Fruit fly (Drosophila melanogaster) whole organism, embryonic: ENCODE results near the gene psh.

Experiments
- B-H2 ChIP-seq: fragments of 200-800 bp; sonication (Bioruptor generic); optimal IDR thresholded peaks from 2 replicates; lab custom pipeline; 2018; ENCODE audit warnings: missing biosample characterization, mild to moderate bottlenecking, missing genetic modification characterization
- Blimp-1 ChIP-seq: fragments of 200-800 bp; sonication (Bioruptor generic); optimal IDR thresholded peaks from 3 replicates; lab custom pipeline; 2018; ENCODE audit warnings: missing biosample characterization, missing genetic modification characterization, mild to moderate bottlenecking, moderate library complexity, missing genetic modification reagents
- CG10267 ChIP-seq: fragments of 200-800 bp; sonication (Bioruptor generic); optimal IDR thresholded peaks from 2 replicates; lab custom pipeline; 2018; ENCODE audit warnings: missing biosample characterization, mild to moderate bottlenecking, missing genetic modification characterization, moderate library complexity
- CG10462 ChIP-seq: fragments of 200-800 bp; sonication (Bioruptor generic); optimal IDR thresholded peaks from 2 replicates; lab custom pipeline; 2016; ENCODE audit warnings: missing biosample characterization, missing genetic modification characterization
- CG10959 ChIP-seq: fragments of 200-800 bp; sonication (Bioruptor generic); IDR thresholded peaks from 2 replicates; pipeline ENCODE4 v1.3.6; 2022; ENCODE audit warnings: missing biosample characterization, missing genetic modification characterization
- CG12071 ChIP-seq: fragments of 200-800 bp; sonication (Bioruptor generic); optimal IDR thresholded peaks from 3 replicates; lab custom pipeline; 2018; ENCODE audit warnings: missing biosample characterization, mild to moderate bottlenecking, missing genetic modification characterization
- CG13624 ChIP-seq: fragments of 200-800 bp; sonication (Bioruptor generic); optimal IDR thresholded peaks from 2 replicates; lab custom pipeline; 2016; ENCODE audit warnings: missing biosample characterization, missing genetic modification characterization
- CG18599 ChIP-seq: fragments of 200-800 bp; sonication (Bioruptor generic); optimal IDR thresholded peaks from 3 replicates; lab custom pipeline; 2017; ENCODE audit warnings: missing biosample characterization, missing genetic modification characterization, mild to moderate bottlenecking, moderate library complexity, missing genetic modification reagents
- CG2120 ChIP-seq: fragments of 200-800 bp; sonication (Bioruptor generic); optimal IDR thresholded peaks from 3 replicates; lab custom pipeline; 2016; ENCODE audit warnings: missing biosample characterization, missing genetic modification characterization
- CG2678 ChIP-seq: fragments of 200-800 bp; sonication (Bioruptor generic); optimal IDR thresholded peaks from 3 replicates; lab custom pipeline; 2019; ENCODE audit warnings: missing biosample characterization, mild to moderate bottlenecking, missing genetic modification characterization, moderate library complexity
- CG31441 ChIP-seq: fragments of 200-800 bp; sonication (Bioruptor generic); IDR thresholded peaks from 2 replicates; pipeline ENCODE4 v1.3.6; 2022; ENCODE audit warnings: missing biosample characterization, missing genetic modification characterization
- CG32532 ChIP-seq: fragments of 200-800 bp; sonication (Bioruptor generic); IDR thresholded peaks from 2 replicates; pipeline ENCODE4 v1.3.6; 2022; ENCODE audit warnings: missing biosample characterization, missing genetic modification characterization
- CG33557 ChIP-seq: fragments of 200-800 bp; sonication (Bioruptor generic); optimal IDR thresholded peaks from 2 replicates; lab custom pipeline; 2019; ENCODE audit warnings: missing biosample characterization, mild to moderate bottlenecking, missing genetic modification characterization, moderate library complexity
- CG34224 ChIP-seq: fragments of 200-800 bp; sonication (Bioruptor generic); IDR thresholded peaks from 3 replicates; pipeline ENCODE4 v1.3.6; 2022; ENCODE audit warnings: missing biosample characterization, missing genetic modification characterization; ENCODE audit not compliant: partially characterized antibody
- CG3726 ChIP-seq: fragments of 200-800 bp; sonication (Bioruptor generic); IDR thresholded peaks from 3 replicates; pipeline ENCODE4, ENCODE4 v1.3.6; 2022; ENCODE audit warnings: missing biosample characterization, missing genetic modification characterization
- CG3847 ChIP-seq: fragments of 200-800 bp; sonication (Bioruptor generic); IDR thresholded peaks from 2 replicates; pipeline ENCODE4 v1.3.6; 2022; ENCODE audit warnings: missing biosample characterization, missing genetic modification characterization
- CG7928 ChIP-seq: fragments of 200-800 bp; sonication (Bioruptor generic); optimal IDR thresholded peaks from 2 replicates; lab custom pipeline; 2017; ENCODE audit warnings: missing biosample characterization, mild to moderate bottlenecking, missing genetic modification characterization
- D19B ChIP-seq: fragments of 200-800 bp; sonication (Bioruptor generic); optimal IDR thresholded peaks from 2 replicates; lab custom pipeline; 2017; ENCODE audit warnings: missing biosample characterization, mild to moderate bottlenecking, missing genetic modification characterization
- Deaf1 ChIP-seq: fragments of 200-800 bp; optimal IDR thresholded peaks from 3 replicates; lab custom pipeline; 2019; ENCODE audit warnings: missing biosample characterization, mild to moderate bottlenecking, missing genetic modification characterization, moderate library complexity
- Dfd ChIP-seq, 2 experiments: fragments of >200 bp; optimal IDR thresholded peaks; 2 replicates each; lab custom pipeline; 2017; ENCODE audit warnings: missing biosample characterization in 2 of 2, missing genetic modification characterization in 2 of 2
- E2f2 ChIP-seq: fragments of 200-800 bp; sonication (Bioruptor generic); IDR thresholded peaks from 2 replicates; pipeline ENCODE4 v1.3.6; 2022; ENCODE audit warnings: missing biosample characterization, missing genetic modification characterization
- H2.0 ChIP-seq: fragments of 200-800 bp; sonication (Bioruptor generic); IDR thresholded peaks from 2 replicates; pipeline ENCODE4 v1.3.6; 2022; ENCODE audit warnings: missing biosample characterization, missing genetic modification characterization
- Meics ChIP-seq: fragments of 200-800 bp; sonication (Bioruptor generic); optimal IDR thresholded peaks from 2 replicates; lab custom pipeline; 2017; ENCODE audit warnings: missing biosample characterization, mild to moderate bottlenecking, missing genetic modification characterization
- Mrtf ChIP-seq: fragments of 200-800 bp; sonication (Bioruptor generic); IDR thresholded peaks from 3 replicates; pipeline ENCODE4 v1.3.6; 2022; ENCODE audit warnings: missing biosample characterization, missing genetic modification characterization
- Ptx1 ChIP-seq: fragments of 200-800 bp; sonication (Bioruptor generic); IDR thresholded peaks from 2 replicates; pipeline ENCODE4 v1.3.6; 2022; ENCODE audit warnings: missing biosample characterization, missing genetic modification characterization
- Six4 ChIP-seq: fragments of 200-800 bp; sonication (Bioruptor generic); optimal IDR thresholded peaks from 2 replicates; lab custom pipeline; 2016; ENCODE audit warnings: missing biosample characterization, missing genetic modification characterization
- Sox102F ChIP-seq: fragments of 200-800 bp; sonication (Bioruptor generic); optimal IDR thresholded peaks from 2 replicates; lab custom pipeline; 2018; ENCODE audit warnings: missing biosample characterization, mild to moderate bottlenecking, missing genetic modification characterization, moderate library complexity
- Taf1 ChIP-seq: fragments of 200-800 bp; sonication (Bioruptor generic); IDR thresholded peaks from 2 replicates; pipeline ENCODE4 v1.3.6; 2022; ENCODE audit warnings: missing biosample characterization, missing genetic modification characterization
- Usf ChIP-seq: fragments of 200-800 bp; sonication (Bioruptor generic); optimal IDR thresholded peaks from 2 replicates; lab custom pipeline; 2017; ENCODE audit warnings: missing genotype, missing biosample characterization, missing genetic modification characterization
- Xbp1 ChIP-seq: fragments of 200-800 bp; sonication (Bioruptor generic); optimal IDR thresholded peaks from 3 replicates; lab custom pipeline; 2016; ENCODE audit warnings: missing biosample characterization, mild to moderate bottlenecking, missing genetic modification characterization
- al ChIP-seq: fragments of 200-800 bp; sonication (Bioruptor generic); IDR thresholded peaks from 2 replicates; pipeline ENCODE4 v1.3.6; 2022; ENCODE audit warnings: missing biosample characterization, missing genetic modification characterization
- ci ChIP-seq: fragments of 200-800 bp; sonication (Bioruptor generic); IDR thresholded peaks from 3 replicates; pipeline ENCODE4 v1.3.6; 2022; ENCODE audit warnings: missing biosample characterization, missing genetic modification characterization
- crp ChIP-seq, 2 experiments: fragments of 200-800 bp; sonication (Bioruptor generic); optimal IDR thresholded peaks; 2 replicates in 1 of 2; 3 replicates in 1 of 2; lab custom pipeline; 2017; ENCODE audit warnings: missing biosample characterization in 2 of 2, missing genetic modification characterization in 2 of 2, mild to moderate bottlenecking in 1 of 2, moderate library complexity in 1 of 2
- dmrt99B ChIP-seq: fragments of 200-800 bp; sonication (Bioruptor generic); optimal IDR thresholded peaks from 2 replicates; lab custom pipeline; 2018; ENCODE audit warnings: missing biosample characterization, mild to moderate bottlenecking, missing genetic modification characterization, moderate library complexity
- gem ChIP-seq: fragments of 200-800 bp; sonication (Bioruptor generic); optimal IDR thresholded peaks from 2 replicates; lab custom pipeline; 2019; ENCODE audit warnings: missing biosample characterization, mild to moderate bottlenecking, missing genetic modification characterization, moderate library complexity
- lbe ChIP-seq: fragments of 200-800 bp; sonication (Bioruptor generic); optimal IDR thresholded peaks from 2 replicates; lab custom pipeline; 2016; ENCODE audit warnings: missing biosample characterization, mild to moderate bottlenecking, missing genetic modification characterization
- nmo ChIP-seq: fragments of 200-800 bp; sonication (Bioruptor generic); optimal IDR thresholded peaks from 2 replicates; lab custom pipeline; 2018; ENCODE audit warnings: missing biosample characterization, mild to moderate bottlenecking, missing genetic modification characterization, moderate library complexity
- peb ChIP-seq: fragments of 200-800 bp; sonication (Bioruptor generic); IDR thresholded peaks from 2 replicates; pipeline ENCODE4 v1.3.6; 2022; ENCODE audit warnings: missing biosample characterization, missing genetic modification characterization
- psq ChIP-seq: fragments of 200-800 bp; sonication (Bioruptor generic); optimal IDR thresholded peaks from 2 replicates; lab custom pipeline; 2017; ENCODE audit warnings: missing biosample characterization, missing genetic modification characterization
- pzg ChIP-seq: fragments of 200-800 bp; sonication (Bioruptor generic); optimal IDR thresholded peaks from 3 replicates; lab custom pipeline; 2018; ENCODE audit warnings: missing biosample characterization, mild to moderate bottlenecking, missing genetic modification characterization, moderate library complexity
- scrt ChIP-seq: fragments of 200-800 bp; sonication (Bioruptor generic); optimal IDR thresholded peaks from 2 replicates; lab custom pipeline; 2018; ENCODE audit warnings: missing biosample characterization, mild to moderate bottlenecking, missing genetic modification characterization, moderate library complexity
- sima ChIP-seq: fragments of 200-800 bp; sonication (Bioruptor generic); optimal IDR thresholded peaks from 2 replicates; lab custom pipeline; 2016; ENCODE audit warnings: missing biosample characterization, missing genetic modification characterization
- twi ChIP-seq: fragments of 200-800 bp; optimal IDR thresholded peaks from 2 replicates; lab custom pipeline; 2019; ENCODE audit warnings: missing biosample characterization, mild to moderate bottlenecking, missing genetic modification characterization, moderate library complexity
- unc-4 ChIP-seq: fragments of 200-800 bp; sonication (Bioruptor generic); IDR thresholded peaks from 2 replicates; pipeline ENCODE4 v1.3.6; 2022; ENCODE audit warnings: missing biosample characterization, missing genetic modification characterization; ENCODE audit not compliant: partially characterized antibody
- unpg ChIP-seq: fragments of 200-800 bp; sonication (Bioruptor generic); optimal IDR thresholded peaks from 3 replicates; lab custom pipeline; 2018; ENCODE audit warnings: missing biosample characterization, mild to moderate bottlenecking, missing genetic modification characterization, moderate library complexity
- vvl ChIP-seq: fragments of 200-800 bp; sonication (Bioruptor generic); IDR thresholded peaks from 2 replicates; pipeline ENCODE4 v1.3.6; 2022; ENCODE audit warnings: missing biosample characterization, missing genetic modification characterization

The psh gene

DNA sequence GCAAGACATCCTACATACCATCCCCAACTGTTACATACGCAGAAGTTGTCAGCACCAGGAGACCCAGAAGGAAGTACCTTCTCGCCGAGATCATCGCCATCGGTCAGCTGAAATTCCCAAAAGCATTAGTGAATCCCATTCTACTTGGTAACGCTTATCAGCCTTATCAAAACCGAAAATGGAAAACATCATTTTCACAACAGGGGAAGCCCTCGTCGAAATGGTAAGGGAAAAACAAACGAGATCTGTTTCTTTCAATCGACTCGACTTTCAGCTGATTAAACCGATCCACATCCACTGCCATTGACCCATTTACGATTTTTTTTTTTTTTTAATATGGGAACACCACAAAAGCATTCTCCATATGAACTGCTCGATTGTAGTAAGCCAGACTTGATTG lies 4.2 kb downstream of the psh start:
- no peak for TF ChIP-seq CG33557 (GFP tag; lab: Kevin White, UChicago)
- TF ChIP-seq sima, result no peak
- TF ChIP-seq peb (GFP tag; lab: Robert Waterston, UW), result no peak
- TF ChIP-seq CG13624 (GFP tag; lab: Kevin White, UChicago), result no peak
- no peak for TF ChIP-seq vvl
- TF ChIP-seq lbe, result no peak
- TF ChIP-seq unc-4 (GFP tag; lab: Robert Waterston, UW), result no peak

DNA sequence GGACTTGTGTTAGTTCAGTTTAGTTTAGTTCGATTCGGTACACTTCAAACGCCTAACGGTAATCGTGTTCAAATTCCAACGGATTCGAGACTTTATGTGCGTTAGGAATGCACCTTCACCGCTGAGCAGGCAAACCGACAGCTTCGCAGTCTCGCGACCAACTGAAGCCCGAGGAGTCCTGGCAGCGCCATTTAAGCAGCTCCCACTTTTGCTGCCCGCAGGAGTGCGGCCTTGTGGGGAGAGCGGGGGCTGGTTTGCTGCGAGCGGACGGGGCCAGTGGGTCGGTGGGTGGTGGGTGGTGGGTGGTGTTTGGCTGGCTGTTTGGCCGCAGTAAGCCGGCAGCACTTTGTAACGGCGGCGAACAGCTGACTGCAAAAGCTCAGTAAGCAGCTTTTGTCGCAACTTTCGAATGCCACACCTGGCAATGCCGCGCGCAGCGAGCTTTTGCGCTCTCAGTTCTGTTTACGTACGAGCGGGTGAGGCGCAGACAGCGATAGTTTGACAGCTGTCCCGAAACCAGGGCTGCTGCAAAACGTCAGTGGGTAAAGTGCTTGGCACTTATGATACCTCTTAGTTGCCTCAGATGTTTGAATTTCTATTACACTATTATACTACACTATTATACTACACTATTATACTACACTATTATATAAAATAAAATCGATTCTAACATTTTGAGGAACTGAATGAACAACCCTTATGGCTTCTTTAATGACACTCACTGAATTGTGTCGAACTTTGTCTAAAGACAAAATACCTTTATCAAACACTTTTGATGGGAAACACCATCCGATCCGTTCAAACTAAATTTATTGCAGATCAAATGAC lies 7.2 kb downstream of the psh start, which contains the start of gene CG32547:
Gene CG32547 (minus strand): TSS at position 181 of the 828 bp plus-strand sequence.
- TF ChIP-seq Six4, result no peak
- peak; percentile 90 for TF ChIP-seq CG7928 (GFP tag; lab: Kevin White, UChicago)
- peak; percentile 13 for TF ChIP-seq Meics (GFP tag; lab: Kevin White, UChicago)
- TF ChIP-seq CG34224 (GFP tag; lab: Robert Waterston, UW), result peak; percentile 51; the same call in 2 of the 3 replicates
- peak; percentile 18 for TF ChIP-seq Xbp1 (GFP tag; lab: Kevin White, UChicago)
- TF ChIP-seq psq (GFP tag; lab: Kevin White, UChicago), result peak; percentile 84
- TF ChIP-seq E2f2 (GFP tag; lab: Robert Waterston, UW), result peak; percentile 40; the same call in 1 of the 2 replicates
- TF ChIP-seq CG2678 (tag; lab: Kevin White, UChicago), result peak; percentile 23
- no peak for TF ChIP-seq B-H2
- peak; percentile 96 for TF ChIP-seq D19B (GFP tag; lab: Kevin White, UChicago)
- no peak for TF ChIP-seq CG10462 (GFP tag; lab: Kevin White, UChicago)
- 0 out of 2 replicates have a peak, but pooled peaks have one; percentile 9 for TF ChIP-seq Ptx1 (GFP tag; lab: Robert Waterston, UW)
- TF ChIP-seq CG10959 (GFP tag; lab: Robert Waterston, UW), result 0 out of 2 replicates have a peak, but pooled peaks have one; percentile 10
- peak; percentile 33; the same call in 1 of the 2 replicates for TF ChIP-seq unc-4 (GFP tag; lab: Robert Waterston, UW)
- peak; percentile 5 for TF ChIP-seq CG2120 (GFP tag; lab: Kevin White, UChicago)
- peak; percentile 28; the same call in 1 of the 2 replicates for TF ChIP-seq CG32532 (GFP tag; lab: Robert Waterston, UW)
- TF ChIP-seq ci (GFP tag; lab: Robert Waterston, UW), result 0 out of 3 replicates have a peak, but pooled peaks have one; percentile 34
- peak; percentile 1 for TF ChIP-seq unpg (GFP tag; lab: Kevin White, UChicago)
- peak; percentile 66 for TF ChIP-seq Deaf1 (tag; lab: Kevin White, UChicago)
- TF ChIP-seq Taf1 (GFP tag; lab: Robert Waterston, UW), result no peak
- peak in 1 of 2 experiments; percentile 78 for TF ChIP-seq crp (GFP tag; optimal IDR thresholded peaks at IDR 0.05; lab: Kevin White, UChicago)
- peak; percentile 36 for TF ChIP-seq scrt (GFP tag; lab: Kevin White, UChicago)
- no peak for TF ChIP-seq Dfd (GFP tag; optimal IDR thresholded peaks at IDR 0.05; lab: Kevin White, UChicago)
- TF ChIP-seq gem (tag; lab: Kevin White, UChicago), result peak; percentile 34
- TF ChIP-seq pzg (GFP tag; lab: Kevin White, UChicago), result peak; percentile 41
- TF ChIP-seq dmrt99B, result peak; percentile 26
- peak; percentile 7 for TF ChIP-seq Sox102F
- TF ChIP-seq CG31441, result peak; percentile 16; the same call in 1 of the 2 replicates
- TF ChIP-seq CG3847 (GFP tag; lab: Robert Waterston, UW), result peak; percentile 25; the same call in 1 of the 2 replicates
- no peak for TF ChIP-seq al
- peak; percentile 56 for TF ChIP-seq vvl
- TF ChIP-seq CG18599 (GFP tag; lab: Kevin White, UChicago), result peak; percentile 11
- no peak for TF ChIP-seq Usf (GFP tag; lab: Kevin White, UChicago)
- peak; percentile 19 for TF ChIP-seq CG12071
- no peak for TF ChIP-seq CG3726 (GFP tag; lab: Robert Waterston, UW)
- TF ChIP-seq Blimp-1, result peak; percentile 5
- peak; percentile 6 for TF ChIP-seq nmo (GFP tag; lab: Kevin White, UChicago)
- TF ChIP-seq peb (GFP tag; lab: Robert Waterston, UW), result no peak
- no peak for TF ChIP-seq twi
- TF ChIP-seq Mrtf (GFP tag; lab: Robert Waterston, UW), result no peak
- TF ChIP-seq CG10267 (tag; lab: Kevin White, UChicago), result peak; percentile 5
- TF ChIP-seq H2.0, result no peak
